Fruit fly (Drosophila melanogaster) S2 (cell line): ENCODE measurements around the gene mRpL46.

ENCODE experiments used
- CG8478 ChIP-seq: fragments of >200 bp; optimal IDR thresholded peaks from 2 replicates; lab custom pipeline; 2018
- CTCF ChIP-seq, 2 experiments: fragments of >200 bp; optimal IDR thresholded peaks; 2 replicates each; lab custom pipeline; 2018

Gene mRpL46

DNA sequence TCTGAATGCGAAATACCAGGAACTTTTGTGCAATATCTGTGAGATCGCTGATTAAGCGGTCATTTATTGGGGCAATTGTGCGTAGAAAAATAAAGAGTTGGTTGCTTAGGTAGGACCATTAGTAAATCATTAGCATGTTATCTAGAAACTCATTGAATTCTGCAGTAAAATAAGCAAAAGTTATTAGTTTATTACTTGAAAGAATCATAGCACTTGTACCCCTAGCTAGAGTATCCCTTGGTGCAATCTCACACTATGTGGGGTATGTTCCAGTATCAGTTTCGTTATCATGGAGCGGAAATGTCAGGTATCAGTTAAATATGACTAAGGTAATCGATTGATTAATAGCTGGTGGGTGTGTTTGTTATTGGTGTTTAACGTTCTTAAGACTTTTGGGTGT, 31.8 kb upstream of the mRpL46 start:
- TF ChIP-seq CTCF (optimal IDR thresholded peaks at IDR 0.05; lab: Kevin White, UChicago) (no peak), CG8478 (no peak)

DNA sequence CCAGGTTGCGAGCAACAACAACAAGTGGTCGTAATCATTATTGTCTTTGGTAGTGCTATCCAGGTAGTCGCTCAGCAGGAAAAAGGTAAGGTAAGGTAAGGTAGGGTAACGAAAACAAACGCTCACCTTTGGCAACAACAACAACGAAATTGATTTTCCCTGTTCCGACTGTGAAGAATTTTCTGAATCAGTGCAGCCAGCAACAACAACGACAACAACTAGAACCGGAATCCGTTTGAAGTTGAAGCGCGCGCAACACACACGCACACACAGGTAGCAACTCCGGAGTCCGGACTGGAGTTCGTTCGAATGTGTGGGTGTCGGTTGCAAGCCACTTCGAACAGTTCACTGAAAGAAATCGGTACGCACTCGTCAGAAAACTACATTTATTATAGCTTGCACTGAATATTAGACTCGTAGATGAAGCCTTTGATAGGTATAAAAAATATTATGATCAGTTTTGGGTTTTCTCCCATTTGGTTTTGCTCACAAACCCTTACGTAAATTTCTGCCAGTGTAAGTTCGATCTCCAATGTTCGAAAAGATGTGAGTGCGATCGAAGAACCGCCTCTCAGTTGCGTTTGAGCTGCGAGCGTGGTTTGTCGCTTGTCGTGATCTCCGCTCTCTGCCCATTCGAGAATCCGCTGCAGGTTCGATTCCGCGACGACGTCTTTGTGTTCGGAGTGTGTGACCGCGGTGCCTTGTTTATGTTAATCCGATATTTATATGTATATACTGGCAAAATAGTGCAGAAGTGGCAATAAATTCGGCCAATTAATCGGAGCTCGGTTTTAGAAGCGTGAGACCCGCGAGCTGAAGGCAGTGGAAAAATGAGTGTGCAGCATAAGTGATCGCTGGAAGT, 30.7 kb upstream of the mRpL46 start, which contains the start of gene CG13921:
TSS of gene CG13921 (plus strand) at position 570 of the 862 bp plus-strand sequence.
- TF ChIP-seq CG8478 (no peak), CTCF (optimal IDR thresholded peaks at IDR 0.05; lab: Kevin White, UChicago) (no peak)

DNA sequence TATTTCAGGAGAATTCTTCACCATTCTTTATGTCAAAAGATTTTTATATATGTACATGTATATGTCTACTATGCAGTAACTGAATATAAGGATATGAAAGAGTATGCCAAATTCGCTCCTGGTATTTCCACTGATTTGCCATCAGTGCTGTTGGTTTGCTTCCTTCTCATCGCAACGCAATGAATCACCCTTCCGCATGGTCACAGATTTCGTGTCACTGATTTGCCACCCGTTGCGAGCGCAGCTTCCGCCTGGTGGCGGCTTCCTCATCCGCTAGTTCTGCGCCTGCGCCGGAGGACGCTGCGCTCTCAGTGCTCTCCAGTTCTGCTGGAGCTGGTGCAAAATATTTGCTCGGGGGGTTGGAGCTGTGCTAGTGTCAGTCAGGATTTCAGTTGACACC, 29.0 kb upstream of the mRpL46 start:
- no peak for TF ChIP-seq CG8478
- no peak for TF ChIP-seq CTCF (optimal IDR thresholded peaks at IDR 0.05; lab: Kevin White, UChicago)

DNA sequence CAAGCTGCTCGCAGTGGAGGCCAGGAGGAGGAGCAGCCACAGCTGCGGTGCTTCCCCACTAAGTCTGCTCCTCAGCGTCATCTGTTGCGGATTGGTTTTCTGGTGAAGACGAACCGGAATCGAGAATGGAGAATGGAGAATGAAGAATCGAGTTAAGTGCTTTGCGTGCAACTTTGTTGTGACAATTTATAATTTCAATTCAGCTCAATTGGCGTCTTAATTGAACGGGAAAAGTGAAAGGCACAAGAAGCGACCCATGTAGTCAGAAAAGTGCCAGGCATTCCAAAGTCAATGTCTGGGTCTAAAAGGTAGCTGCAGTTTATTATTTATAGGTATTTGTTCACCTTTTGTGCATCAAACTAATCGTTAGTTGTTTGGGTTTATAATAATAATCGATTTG, 23.0 kb upstream of the mRpL46 start:
- TF ChIP-seq CTCF (optimal IDR thresholded peaks at IDR 0.05; lab: Kevin White, UChicago) = no peak
- no peak for TF ChIP-seq CG8478

DNA sequence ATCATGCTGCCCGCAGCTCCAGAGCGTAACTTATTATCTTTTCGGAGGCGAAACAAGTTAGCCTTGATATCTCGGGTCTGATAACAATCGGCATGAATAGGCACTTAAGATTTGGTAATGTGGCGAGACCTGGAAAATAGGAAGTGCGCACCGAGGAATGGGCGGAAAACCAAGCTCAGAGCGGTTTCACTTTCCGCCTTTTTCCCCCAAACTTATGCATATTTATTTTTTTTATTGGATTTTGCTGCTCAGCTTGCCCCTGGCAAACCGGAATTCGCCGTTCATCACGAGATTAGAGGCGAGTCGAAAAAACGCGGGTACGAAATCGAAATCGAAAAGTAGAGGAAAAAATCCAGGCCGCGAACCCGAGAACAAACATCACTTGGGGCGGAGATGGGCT, 22.3 kb upstream of the mRpL46 start:
- TF ChIP-seq CTCF (optimal IDR thresholded peaks at IDR 0.05; lab: Kevin White, UChicago) (no peak), CG8478 (no peak)

DNA sequence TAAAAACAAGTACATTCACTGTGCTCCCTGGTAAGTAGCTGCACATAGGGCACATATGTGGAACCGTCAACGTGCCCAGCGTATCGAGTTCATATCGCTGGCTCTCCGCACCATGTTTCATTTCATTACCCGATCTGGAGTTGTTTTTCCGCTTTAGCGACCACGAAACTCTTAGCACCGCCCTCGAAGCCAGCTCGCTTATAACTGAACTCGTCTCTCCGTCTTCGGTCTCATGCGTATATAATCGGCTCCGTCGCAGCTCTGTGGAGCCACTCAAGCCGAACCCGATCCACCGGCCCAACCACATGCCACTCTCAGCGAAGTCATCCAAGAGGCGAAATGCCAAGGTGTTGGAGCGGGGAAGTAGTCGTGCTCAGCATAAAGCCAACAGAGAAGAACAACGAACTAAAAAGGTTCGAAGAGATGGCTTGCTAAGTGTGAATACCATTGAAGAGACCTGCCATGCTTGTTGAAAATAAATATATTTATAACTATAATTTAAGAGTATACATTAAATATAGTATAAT, 21.7 kb upstream of the mRpL46 start, which contains the start of gene Cht2:
TSS of gene Cht2 (minus strand) at position 477 of the 527 bp plus-strand sequence.
- TF ChIP-seq CTCF (optimal IDR thresholded peaks at IDR 0.05; lab: Kevin White, UChicago) (no peak), CG8478 (no peak)

DNA sequence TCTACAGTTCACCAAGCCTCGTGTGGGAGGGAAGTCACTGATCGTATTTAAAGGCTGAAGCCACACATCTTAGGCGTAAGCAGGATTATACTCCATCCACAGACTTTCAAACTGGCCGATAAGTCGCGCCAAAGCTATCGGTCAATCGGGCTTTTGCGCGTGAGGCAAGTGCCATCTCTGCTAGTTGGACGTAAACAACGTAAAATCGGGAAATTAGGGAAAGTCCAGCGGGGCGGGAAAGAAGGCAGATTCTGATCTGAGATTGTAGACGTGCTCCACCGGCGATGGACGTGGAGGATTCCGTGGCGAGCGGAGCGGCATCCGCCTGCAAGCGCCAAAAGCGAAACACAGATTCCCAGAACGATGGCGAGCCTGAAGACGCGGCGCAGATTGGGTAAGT, 21.1 kb upstream of the mRpL46 start, which contains the start of gene CG8001:
TSS of gene CG8001 (plus strand) at position 17 of the 400 bp plus-strand sequence.
- no peak for TF ChIP-seq CG8478
- no peak for TF ChIP-seq CTCF (optimal IDR thresholded peaks at IDR 0.05; lab: Kevin White, UChicago)

DNA sequence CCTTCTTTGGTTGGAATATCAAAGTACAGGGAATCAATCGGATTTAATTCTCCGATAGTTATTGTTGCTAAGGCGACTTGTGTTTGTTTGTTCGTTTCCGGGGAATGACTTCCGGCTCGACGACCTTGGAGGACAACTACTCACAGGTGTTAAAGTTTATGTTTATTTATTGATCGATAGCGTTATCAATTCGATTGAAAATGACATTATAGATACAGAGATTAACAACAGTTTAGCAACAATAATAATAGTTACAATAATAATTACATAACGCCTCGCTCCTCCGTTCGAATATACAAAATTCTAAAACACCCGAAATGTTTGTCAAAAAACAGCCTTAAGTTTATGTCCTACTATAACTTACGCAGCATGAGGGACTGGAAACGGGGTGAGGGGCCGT, 5.6 kb upstream of the mRpL46 start, which contains the start of gene Dhc62B:
TSS of gene Dhc62B (minus strand) at position 101 of the 400 bp plus-strand sequence.
- TF ChIP-seq CG8478 (no peak), CTCF (optimal IDR thresholded peaks at IDR 0.05; lab: Kevin White, UChicago) (no peak)

DNA sequence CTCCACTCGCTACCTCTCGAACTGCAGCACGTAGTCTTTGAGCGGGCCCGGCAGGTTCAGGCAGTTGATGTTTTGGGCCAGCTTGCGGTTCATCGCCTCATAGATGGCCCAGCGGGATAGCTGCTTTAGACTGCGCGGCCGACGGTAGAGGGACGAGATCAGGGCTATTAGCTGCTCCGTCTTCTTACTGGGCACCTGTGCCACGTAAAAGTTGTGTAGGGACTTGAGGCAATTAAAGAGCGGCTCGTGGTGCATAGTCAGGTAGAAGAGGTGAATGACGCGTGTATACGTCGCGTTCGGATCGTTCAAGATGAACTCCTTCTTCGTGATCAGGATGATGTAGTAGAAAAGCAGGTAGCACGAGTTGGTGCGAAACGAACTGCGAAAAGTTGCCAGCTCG, 4.6 kb upstream of the mRpL46 start:
- TF ChIP-seq CTCF (optimal IDR thresholded peaks at IDR 0.05; lab: Kevin White, UChicago) = no peak
- no peak for TF ChIP-seq CG8478

DNA sequence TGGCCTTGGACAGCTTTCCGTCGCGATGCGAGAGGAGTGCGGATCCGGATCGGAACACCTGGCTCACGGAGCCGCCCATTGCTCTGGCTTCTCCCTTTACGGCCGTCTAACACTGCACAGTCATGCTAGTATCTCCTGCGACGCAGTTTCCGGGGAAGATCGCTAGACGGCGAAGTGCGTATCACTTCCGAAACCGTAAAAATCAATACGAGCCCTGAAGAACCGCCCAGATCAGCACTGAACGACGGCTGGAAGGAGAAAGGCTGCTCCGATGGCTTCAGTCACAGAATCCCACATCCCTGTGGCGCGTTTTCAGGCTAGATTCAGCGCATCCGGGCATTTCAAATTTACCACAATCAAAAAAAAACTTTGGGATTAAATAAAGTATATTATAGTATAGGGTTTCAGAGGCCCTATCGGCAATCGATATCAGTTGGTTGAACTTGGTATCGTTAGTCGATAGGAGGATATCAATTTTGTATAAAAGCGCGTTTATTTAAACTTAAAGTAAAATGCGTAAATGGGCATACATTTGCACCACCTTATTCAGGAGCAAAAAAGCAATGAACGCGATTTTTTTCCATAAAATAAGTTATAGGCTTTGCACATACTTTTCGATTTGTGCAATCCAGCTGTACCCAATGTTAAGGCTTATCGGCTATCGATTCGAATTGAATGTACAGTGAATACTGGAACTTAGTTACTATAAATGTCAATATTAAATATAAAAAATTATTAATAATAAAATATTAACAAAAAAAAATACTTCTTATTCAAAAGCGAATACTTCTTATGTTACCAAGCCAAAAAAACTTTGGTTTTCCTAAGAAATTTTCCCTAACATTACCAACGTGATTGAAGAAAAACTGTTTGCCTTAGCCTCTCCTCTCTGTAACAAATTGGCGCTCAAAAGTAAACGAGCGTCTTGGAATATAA, 2.3 kb upstream of the mRpL46 start, which contains the start of the genes CG13933 and PolD2:
TSS of gene CG13933 (minus strand) at position 435 of the 936 bp plus-strand sequence.
TSS of gene PolD2 (plus strand) at position 921 of the 936 bp plus-strand sequence.
- TF ChIP-seq CG8478 (no peak), CTCF (optimal IDR thresholded peaks at IDR 0.05; lab: Kevin White, UChicago) (no peak)

DNA sequence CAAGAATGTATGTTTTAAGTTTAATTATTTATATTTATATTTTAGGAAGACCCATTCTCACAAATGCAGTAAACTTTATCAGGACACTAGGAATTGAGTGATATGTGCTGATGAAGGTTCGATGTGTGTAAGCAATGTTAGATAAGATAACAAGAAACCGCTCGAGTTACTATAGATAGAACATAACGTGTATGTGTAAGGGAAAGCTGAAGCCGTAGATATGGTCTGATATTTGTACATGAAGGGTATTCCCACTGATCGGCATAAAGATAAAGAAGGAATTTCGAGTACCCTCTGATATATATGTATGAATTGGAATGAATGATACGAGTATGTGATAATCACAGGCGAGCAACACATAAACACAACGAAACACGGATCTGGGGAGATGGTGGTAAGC, 6.9 kb downstream of the mRpL46 start:
- TF ChIP-seq CG8478 (no peak), CTCF (optimal IDR thresholded peaks at IDR 0.05; lab: Kevin White, UChicago) (no peak)

DNA sequence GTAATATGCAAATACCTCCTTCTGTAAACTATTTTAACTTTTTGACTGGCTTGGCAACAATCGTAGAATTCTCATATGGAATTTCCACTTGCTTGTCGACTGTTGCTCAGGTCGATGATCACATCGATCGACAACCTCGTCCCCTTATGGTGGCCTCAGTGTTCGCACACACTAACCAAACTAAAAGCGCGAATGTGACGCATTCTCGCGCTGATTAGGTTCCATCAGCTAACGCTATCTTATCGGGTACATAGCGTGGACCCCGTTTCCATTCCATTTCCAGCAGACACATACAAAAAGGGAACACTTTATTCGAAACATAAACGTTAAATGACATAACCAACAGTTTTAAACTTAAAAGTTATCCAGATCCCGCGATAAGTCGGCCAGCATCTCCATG, 12.1 kb downstream of the mRpL46 start:
- TF ChIP-seq CTCF (optimal IDR thresholded peaks at IDR 0.05; lab: Kevin White, UChicago) (no peak), CG8478 (no peak)

DNA sequence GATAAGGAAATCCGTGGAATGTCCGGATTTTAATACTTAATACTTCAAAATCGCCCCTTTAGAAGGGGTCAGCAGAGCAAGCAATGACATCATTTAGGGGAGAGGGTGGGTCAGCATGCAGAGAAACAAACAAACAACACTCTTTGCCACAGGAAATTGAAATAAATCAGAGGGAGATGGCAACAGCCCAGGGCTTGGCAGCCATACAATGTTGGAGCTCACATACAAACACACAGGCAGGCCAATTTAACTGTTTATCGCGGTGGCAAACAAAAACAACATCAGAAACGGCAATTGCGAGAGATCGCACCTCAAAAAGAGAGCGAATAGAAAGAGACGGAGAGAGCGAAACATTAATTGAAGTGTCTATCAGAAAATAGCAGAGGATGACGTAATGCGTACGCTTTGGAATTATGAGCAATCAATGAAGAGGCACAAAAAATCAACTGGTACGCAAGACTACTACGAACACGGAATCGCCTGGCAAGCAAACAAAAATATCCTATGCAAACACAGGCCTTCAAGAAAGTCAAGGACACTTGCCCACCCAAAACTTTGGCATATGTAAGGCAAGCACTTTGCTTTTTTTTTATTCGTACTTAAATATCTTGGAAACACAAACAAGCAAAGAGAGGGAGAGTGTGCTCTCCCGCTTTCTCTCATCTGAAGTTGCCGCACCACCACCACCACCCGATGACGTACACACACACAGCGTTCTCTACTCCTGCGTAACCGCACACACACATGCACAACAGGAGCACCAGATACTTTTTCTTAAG, 17.1 kb downstream of the mRpL46 start:
- TF ChIP-seq CTCF (optimal IDR thresholded peaks at IDR 0.05; lab: Kevin White, UChicago) (no peak), CG8478 (no peak)

DNA sequence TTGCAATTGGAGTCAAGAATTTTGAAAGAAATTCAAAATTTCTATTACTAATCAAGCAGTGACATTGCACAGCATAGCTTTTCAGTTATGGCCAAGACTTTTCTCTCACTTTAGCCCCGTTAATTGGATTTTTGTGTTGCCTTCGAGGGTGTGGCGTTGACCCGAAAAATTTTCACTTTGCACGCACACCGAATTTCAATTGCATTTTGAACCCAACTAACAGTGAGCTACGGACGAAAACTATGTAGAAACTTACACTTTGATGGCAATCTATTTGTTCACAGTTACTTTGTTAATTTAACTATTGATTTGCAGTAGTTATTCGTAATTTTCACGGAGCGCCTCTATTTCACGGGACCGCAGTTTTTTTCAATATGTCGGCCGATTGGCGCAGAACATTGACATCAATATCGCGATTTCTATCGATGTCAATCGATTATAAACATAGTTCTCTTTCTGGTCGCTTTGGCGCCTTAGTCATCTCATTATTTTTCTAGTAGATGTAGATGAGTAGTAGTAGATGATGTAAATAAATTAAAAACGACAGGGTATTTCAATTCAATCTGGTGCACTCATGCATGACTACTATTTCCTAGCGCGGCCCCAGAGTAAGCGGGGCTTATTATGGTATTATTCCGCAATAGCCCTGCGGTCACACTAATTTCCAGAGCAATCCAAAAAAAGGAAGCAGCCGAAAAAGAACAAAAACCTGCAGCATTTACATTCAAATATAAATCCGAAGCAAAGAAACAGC, 17.9 kb downstream of the mRpL46 start, which contains the start of the genes alpha-Spec, dlt and Cdc37:
TSS of gene alpha-Spec (minus strand) at position 386 of the 754 bp plus-strand sequence.
TSS of gene dlt (minus strand) at position 386 of the 754 bp plus-strand sequence.
TSS of gene Cdc37 (plus strand) at position 450 of the 754 bp plus-strand sequence.
- TF ChIP-seq CTCF (optimal IDR thresholded peaks at IDR 0.05; lab: Kevin White, UChicago) (peak; percentile 89 to 92), CG8478 (no peak)
